Fruit fly (Drosophila melanogaster) whole organism, embryonic: ENCODE results near the gene SP555.

Experiments
- Awh ChIP-seq: fragments of 200-800 bp; sonication (Bioruptor generic); IDR thresholded peaks from 2 replicates; pipeline ENCODE4, ENCODE4 v1.3.6; 2022; ENCODE audit warnings: missing biosample characterization, missing genetic modification characterization
- Bdp1 ChIP-seq: fragments of 200-800 bp; sonication (Bioruptor generic); optimal IDR thresholded peaks from 3 replicates; lab custom pipeline; 2016; ENCODE audit warnings: missing biosample characterization, missing genetic modification characterization
- CG10209 ChIP-seq: fragments of 200-800 bp; sonication (Bioruptor generic); optimal IDR thresholded peaks from 3 replicates; lab custom pipeline; 2017; ENCODE audit warnings: missing biosample characterization, mild to moderate bottlenecking, missing genetic modification characterization, missing genetic modification reagents
- CG10267 ChIP-seq: fragments of 200-800 bp; sonication (Bioruptor generic); optimal IDR thresholded peaks from 2 replicates; lab custom pipeline; 2018; ENCODE audit warnings: missing biosample characterization, mild to moderate bottlenecking, missing genetic modification characterization, moderate library complexity
- CG10366 ChIP-seq: fragments of 200-800 bp; sonication (Bioruptor generic); IDR thresholded peaks from 2 replicates; pipeline ENCODE4 v1.3.6; 2022; ENCODE audit warnings: missing biosample characterization, missing genetic modification characterization
- CG11456 ChIP-seq: fragments of 200-800 bp; sonication (Bioruptor generic); IDR thresholded peaks from 3 replicates; pipeline ENCODE4 v1.3.6; 2022; ENCODE audit warnings: missing biosample characterization, missing genetic modification characterization
- CG11504 ChIP-seq: fragments of 200-800 bp; sonication (Bioruptor generic); optimal IDR thresholded peaks from 3 replicates; lab custom pipeline; 2019; ENCODE audit warnings: missing biosample characterization, mild to moderate bottlenecking, missing genetic modification characterization, moderate library complexity
- CG11723 ChIP-seq: fragments of 200-800 bp; sonication (Bioruptor generic); optimal IDR thresholded peaks from 2 replicates; lab custom pipeline; 2017; ENCODE audit warnings: missing biosample characterization, mild to moderate bottlenecking, missing genetic modification characterization
- CG13424 ChIP-seq: fragments of 200-800 bp; sonication (Bioruptor generic); optimal IDR thresholded peaks from 2 replicates; lab custom pipeline; 2019; ENCODE audit warnings: missing biosample characterization, mild to moderate bottlenecking, missing genetic modification characterization, moderate library complexity
- CG1602 ChIP-seq: fragments of 200-800 bp; sonication (Bioruptor generic); optimal IDR thresholded peaks from 3 replicates; lab custom pipeline; 2016; ENCODE audit warnings: missing biosample characterization, missing genetic modification characterization
- CG1647 ChIP-seq: fragments of 200-800 bp; sonication (Bioruptor generic); optimal IDR thresholded peaks from 3 replicates; lab custom pipeline; 2016; ENCODE audit warnings: missing biosample characterization, missing genetic modification characterization
- CG18619 ChIP-seq: fragments of 200-800 bp; sonication (Bioruptor generic); optimal IDR thresholded peaks from 3 replicates; lab custom pipeline; 2017; ENCODE audit warnings: missing biosample characterization, mild to moderate bottlenecking, missing genetic modification characterization
- CG30020 ChIP-seq: fragments of 200-800 bp; optimal IDR thresholded peaks from 2 replicates; lab custom pipeline; 2019; ENCODE audit warnings: missing biosample characterization, mild to moderate bottlenecking, missing genetic modification characterization, moderate library complexity
- CG3065 ChIP-seq: fragments of 200-800 bp; sonication (Bioruptor generic); optimal IDR thresholded peaks from 2 replicates; lab custom pipeline; 2016; ENCODE audit warnings: missing biosample characterization, missing genetic modification characterization
- CG31224 ChIP-seq: fragments of 200-800 bp; sonication (Bioruptor generic); IDR thresholded peaks from 2 replicates; pipeline ENCODE4 v1.3.6; 2022; ENCODE audit warnings: missing biosample characterization, missing genetic modification characterization
- CG32532 ChIP-seq: fragments of 200-800 bp; sonication (Bioruptor generic); IDR thresholded peaks from 2 replicates; pipeline ENCODE4 v1.3.6; 2022; ENCODE audit warnings: missing biosample characterization, missing genetic modification characterization
- CG6791 ChIP-seq: fragments of 200-800 bp; sonication (Bioruptor generic); IDR thresholded peaks from 3 replicates; pipeline ENCODE4 v1.3.6; 2022; ENCODE audit warnings: missing biosample characterization, missing genetic modification characterization; ENCODE audit not compliant: partially characterized antibody
- CG7928 ChIP-seq: fragments of 200-800 bp; sonication (Bioruptor generic); optimal IDR thresholded peaks from 2 replicates; lab custom pipeline; 2017; ENCODE audit warnings: missing biosample characterization, mild to moderate bottlenecking, missing genetic modification characterization
- CG8281 ChIP-seq: fragments of 200-800 bp; sonication (Bioruptor generic); optimal IDR thresholded peaks from 2 replicates; lab custom pipeline; 2018; ENCODE audit warnings: missing biosample characterization, mild to moderate bottlenecking, missing genetic modification characterization, moderate library complexity
- CG9727 ChIP-seq: fragments of 200-800 bp; sonication (Bioruptor generic); optimal IDR thresholded peaks from 3 replicates; lab custom pipeline; 2017; ENCODE audit warnings: missing biosample characterization, mild to moderate bottlenecking, missing genetic modification characterization
- Dbx ChIP-seq: fragments of 200-800 bp; sonication (Bioruptor generic); IDR thresholded peaks from 3 replicates; pipeline ENCODE4 v1.3.6; 2022; ENCODE audit warnings: missing biosample characterization, missing genetic modification characterization
- Eip74EF ChIP-seq, 2 experiments: fragments of 200-800 bp in 1 of 2; fragments of >200 bp in 1 of 2; sonication (Bioruptor generic) in 1 of 2; optimal IDR thresholded peaks; 2 replicates each; lab custom pipeline; 2017 to 2019; ENCODE audit warnings: missing biosample characterization in 2 of 2, missing genetic modification characterization in 2 of 2, mild to moderate bottlenecking in 1 of 2, moderate library complexity in 1 of 2
- Elba2 ChIP-seq: fragments of 200-800 bp; sonication (Bioruptor generic); optimal IDR thresholded peaks from 3 replicates; lab custom pipeline; 2016; ENCODE audit warnings: missing biosample characterization, missing genetic modification characterization
- Fer1 ChIP-seq: fragments of 200-800 bp; sonication (Bioruptor generic); optimal IDR thresholded peaks from 2 replicates; lab custom pipeline; 2017; ENCODE audit warnings: missing biosample characterization, mild to moderate bottlenecking, missing genetic modification characterization
- Hmr ChIP-seq: fragments of 200-800 bp; sonication (Bioruptor generic); optimal IDR thresholded peaks from 3 replicates; lab custom pipeline; 2017; ENCODE audit warnings: mild to moderate bottlenecking, missing biosample characterization, missing genetic modification reagents, missing genetic modification characterization
- MESR4 ChIP-seq: fragments of 200-800 bp; sonication (Bioruptor generic); optimal IDR thresholded peaks from 2 replicates; lab custom pipeline; 2018; ENCODE audit warnings: missing biosample characterization, mild to moderate bottlenecking, missing genetic modification characterization, moderate library complexity
- Meics ChIP-seq: fragments of 200-800 bp; sonication (Bioruptor generic); optimal IDR thresholded peaks from 2 replicates; lab custom pipeline; 2017; ENCODE audit warnings: missing biosample characterization, mild to moderate bottlenecking, missing genetic modification characterization
- NFAT ChIP-seq: fragments of 200-800 bp; sonication (Bioruptor generic); IDR thresholded peaks from 2 replicates; pipeline ENCODE4 v1.3.6; 2022; ENCODE audit warnings: missing biosample characterization, missing genetic modification characterization
- Stat92E ChIP-seq, 3 experiments: fragments of >200 bp in 2 of 3; fragments of 200-800 bp in 1 of 3; sonication (Bioruptor generic) in 1 of 3; optimal IDR thresholded peaks; 2 replicates each; lab custom pipeline; 2017 to 2019; ENCODE audit warnings: missing biosample characterization in 3 of 3, missing genetic modification characterization in 3 of 3, mild to moderate bottlenecking in 1 of 3, moderate library complexity in 1 of 3
- ara ChIP-seq: fragments of 200-800 bp; sonication (Bioruptor generic); IDR thresholded peaks from 2 replicates; pipeline ENCODE4 v1.3.6; 2022; ENCODE audit warnings: missing biosample characterization, missing genetic modification characterization
- ash1 ChIP-seq: fragments of 200-800 bp; sonication (Bioruptor generic); optimal IDR thresholded peaks from 2 replicates; lab custom pipeline; 2018; ENCODE audit warnings: missing biosample characterization, mild to moderate bottlenecking, missing genetic modification characterization
- bowl ChIP-seq: fragments of 200-800 bp; sonication (Bioruptor generic); IDR thresholded peaks from 2 replicates; pipeline ENCODE4 v1.3.6; 2022; ENCODE audit warnings: missing biosample characterization, missing genetic modification characterization
- esg ChIP-seq: fragments of 200-800 bp; sonication (Bioruptor generic); conservative IDR thresholded peaks from 2 replicates; pipeline ENCODE4 v1.3.6; 2022; ENCODE audit warnings: missing biosample characterization, missing genetic modification characterization
- hth ChIP-seq: fragments of >200 bp; optimal IDR thresholded peaks from 2 replicates; lab custom pipeline; 2017; ENCODE audit warnings: inconsistent platforms
- ind ChIP-seq: fragments of 200-800 bp; sonication (Bioruptor generic); optimal IDR thresholded peaks from 3 replicates; lab custom pipeline; 2016; ENCODE audit warnings: missing biosample characterization, missing genetic modification characterization
- kah ChIP-seq: fragments of 200-800 bp; sonication (Bioruptor generic); optimal IDR thresholded peaks from 2 replicates; lab custom pipeline; 2018; ENCODE audit warnings: missing biosample characterization, mild to moderate bottlenecking, missing genetic modification characterization
- klu ChIP-seq: fragments of 200-800 bp; sonication (Bioruptor generic); IDR thresholded peaks from 2 replicates; pipeline ENCODE4 v1.3.6; 2022; ENCODE audit warnings: missing biosample characterization, missing genetic modification characterization
- lola ChIP-seq, 3 experiments: fragments of >200 bp in 2 of 3; fragments of 200-800 bp in 1 of 3; sonication (Bioruptor generic) in 1 of 3; optimal IDR thresholded peaks; 2 replicates each; lab custom pipeline; 2017 to 2019; ENCODE audit warnings: missing biosample characterization in 3 of 3, missing genetic modification characterization in 3 of 3, mild to moderate bottlenecking in 1 of 3, moderate library complexity in 1 of 3
- org-1 ChIP-seq: fragments of 200-800 bp; sonication (Bioruptor generic); optimal IDR thresholded peaks from 2 replicates; lab custom pipeline; 2017; ENCODE audit warnings: missing biosample characterization, missing genetic modification characterization
- pita ChIP-seq: fragments of 200-800 bp; sonication (Bioruptor generic); optimal IDR thresholded peaks from 2 replicates; lab custom pipeline; 2017; ENCODE audit warnings: missing biosample characterization, mild to moderate bottlenecking, missing genetic modification characterization
- psq ChIP-seq: fragments of 200-800 bp; sonication (Bioruptor generic); optimal IDR thresholded peaks from 2 replicates; lab custom pipeline; 2017; ENCODE audit warnings: missing biosample characterization, missing genetic modification characterization
- repo ChIP-seq: fragments of 200-800 bp; sonication (Bioruptor generic); optimal IDR thresholded peaks from 2 replicates; lab custom pipeline; 2016; ENCODE audit warnings: missing biosample characterization, missing genetic modification characterization
- rib ChIP-seq: fragments of 200-800 bp; sonication (Bioruptor generic); IDR thresholded peaks from 2 replicates; pipeline ENCODE4 v1.3.6; 2022; ENCODE audit warnings: missing biosample characterization, missing genetic modification characterization
- row ChIP-seq: fragments of 200-800 bp; sonication (Bioruptor generic); IDR thresholded peaks from 3 replicates; pipeline ENCODE4 v1.3.6; 2022; ENCODE audit warnings: missing biosample characterization, missing genetic modification characterization
- run ChIP-seq: fragments of 200-800 bp; sonication (Bioruptor generic); optimal IDR thresholded peaks from 3 replicates; lab custom pipeline; 2018; ENCODE audit warnings: missing biosample characterization, mild to moderate bottlenecking, missing genetic modification characterization
- tap ChIP-seq: fragments of 200-800 bp; optimal IDR thresholded peaks from 3 replicates; lab custom pipeline; 2019; ENCODE audit warnings: missing biosample characterization, mild to moderate bottlenecking, missing genetic modification characterization, moderate library complexity
- tio ChIP-seq: fragments of 200-800 bp; sonication (Bioruptor generic); optimal IDR thresholded peaks from 2 replicates; lab custom pipeline; 2017; ENCODE audit warnings: missing biosample characterization, missing genetic modification characterization, inconsistent platforms
- tll ChIP-seq, 2 experiments: fragments of 200-800 bp in 1 of 2; fragments of >200 bp in 1 of 2; sonication (Bioruptor generic) in 1 of 2; optimal IDR thresholded peaks; 2 replicates each; lab custom pipeline; 2017 to 2019; ENCODE audit warnings: missing biosample characterization in 2 of 2, missing genetic modification characterization in 2 of 2, mild to moderate bottlenecking in 1 of 2, moderate library complexity in 1 of 2
- zf30C ChIP-seq: fragments of 200-800 bp; sonication (Bioruptor generic); optimal IDR thresholded peaks from 3 replicates; lab custom pipeline; 2018; ENCODE audit warnings: missing biosample characterization, mild to moderate bottlenecking, missing genetic modification characterization

SP555 gene

DNA sequence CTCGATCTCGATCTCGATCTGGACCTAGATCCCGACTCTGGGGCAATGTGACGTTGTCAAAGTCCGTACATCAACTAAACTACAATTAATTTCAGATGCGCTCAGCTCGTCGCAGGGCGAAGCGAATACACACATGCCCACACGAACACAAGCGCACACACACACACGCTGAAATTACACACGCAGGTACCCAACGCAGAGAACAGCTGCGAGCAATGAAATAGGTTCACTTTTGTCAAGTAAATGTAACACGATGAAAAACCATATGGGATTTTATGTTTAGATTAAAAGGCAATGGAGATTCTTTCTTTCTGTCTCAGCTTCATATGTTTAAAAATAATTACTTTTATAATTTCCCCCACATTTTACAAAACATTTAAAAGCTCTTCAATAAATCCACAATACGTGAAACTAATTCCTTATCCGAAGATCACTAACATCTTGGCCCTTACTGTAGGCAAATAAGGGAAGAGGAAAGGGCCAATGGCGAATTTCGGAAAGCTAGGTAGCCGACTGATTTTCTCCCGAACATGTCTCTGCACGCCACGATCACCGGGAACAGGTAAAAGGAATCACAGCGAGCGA is 37.1 kb upstream of the SP555 start (continued):
- TF ChIP-seq CG18619, result peak; percentile 79
- TF ChIP-seq Hmr (GFP tag; lab: Kevin White, UChicago), result peak; percentile 87
- peak; percentile 54 for TF ChIP-seq Elba2
- TF ChIP-seq lola (GFP tag; optimal IDR thresholded peaks at IDR 0.05; lab: Kevin White, UChicago), result peak in 1 of 3 experiments; percentile 94
- TF ChIP-seq repo, result peak; percentile 14
- TF ChIP-seq Bdp1 (GFP tag; lab: Kevin White, UChicago), result peak; percentile 48
- TF ChIP-seq tll (GFP tag; optimal IDR thresholded peaks at IDR 0.05; lab: Kevin White, UChicago), result peak in 1 of 2 experiments; percentile 73
- TF ChIP-seq CG1647 (GFP tag; lab: Kevin White, UChicago), result peak; percentile 61
- TF ChIP-seq hth (lab: Kevin White, UChicago), result no peak
- TF ChIP-seq CG1602, result peak; percentile 73
- TF ChIP-seq org-1 (GFP tag; lab: Kevin White, UChicago), result peak; percentile 78
- TF ChIP-seq esg (GFP tag; lab: Robert Waterston, UW), result peak; percentile 76
- peak; percentile 84 for TF ChIP-seq CG11504
- TF ChIP-seq CG11723 (GFP tag; lab: Kevin White, UChicago), result peak; percentile 63
- TF ChIP-seq tio, result peak; percentile 85
- TF ChIP-seq ind (GFP tag; lab: Kevin White, UChicago), result peak; percentile 74
- TF ChIP-seq NFAT (GFP tag; lab: Robert Waterston, UW), result peak; percentile 70
- peak; percentile 86 for TF ChIP-seq Fer1
- peak in 1 of 2 experiments; percentile 75 for TF ChIP-seq Eip74EF (GFP tag; optimal IDR thresholded peaks at IDR 0.05; lab: Kevin White, UChicago)
- TF ChIP-seq kah (GFP tag; lab: Kevin White, UChicago), result peak; percentile 60
- TF ChIP-seq Dbx (GFP tag; lab: Robert Waterston, UW), result peak; percentile 53
- TF ChIP-seq CG31224 (GFP tag; lab: Robert Waterston, UW), result peak; percentile 70
- TF ChIP-seq CG11456 (GFP tag; lab: Robert Waterston, UW), result 0 out of 3 replicates have a peak, but pooled peaks have one; percentile 64
- peak; percentile 75 for TF ChIP-seq CG10366 (GFP tag; lab: Robert Waterston, UW)
- peak; percentile 11 for TF ChIP-seq MESR4 (GFP tag; lab: Kevin White, UChicago)
- peak; percentile 83 for TF ChIP-seq CG10267 (tag; lab: Kevin White, UChicago)
- TF ChIP-seq ara (GFP tag; lab: Robert Waterston, UW), result peak; percentile 80
- TF ChIP-seq Awh (GFP tag; lab: Robert Waterston, UW), result peak; percentile 84
- TF ChIP-seq CG6791 (GFP tag; lab: Robert Waterston, UW), result peak; percentile 26; the same call in 1 of the 3 replicates
- peak; percentile 60 for TF ChIP-seq CG30020 (tag; lab: Kevin White, UChicago)
- peak; percentile 83 for TF ChIP-seq CG10209 (GFP tag; lab: Kevin White, UChicago)
- peak; percentile 45 for TF ChIP-seq CG3065 (GFP tag; lab: Kevin White, UChicago)
- peak; percentile 57 for TF ChIP-seq CG8281 (tag; lab: Kevin White, UChicago)
- TF ChIP-seq pita (GFP tag; lab: Kevin White, UChicago), result no peak
- TF ChIP-seq bowl (GFP tag; lab: Robert Waterston, UW), result peak; percentile 40; the same call in 1 of the 2 replicates
- peak; percentile 93 for TF ChIP-seq CG9727 (GFP tag; lab: Kevin White, UChicago)
- TF ChIP-seq tap (tag; lab: Kevin White, UChicago), result peak; percentile 75
- peak; percentile 90 for TF ChIP-seq row
- peak; percentile 92 for TF ChIP-seq CG13424 (tag; lab: Kevin White, UChicago)
- TF ChIP-seq klu (GFP tag; lab: Robert Waterston, UW), result peak; percentile 70; the same call in 1 of the 2 replicates
- TF ChIP-seq zf30C (GFP tag; lab: Kevin White, UChicago), result no peak
- TF ChIP-seq run, result peak; percentile 27
- peak in 1 of 3 experiments; percentile 57 for TF ChIP-seq Stat92E (GFP tag; optimal IDR thresholded peaks at IDR 0.05; lab: Kevin White, UChicago)
- TF ChIP-seq CG7928 (GFP tag; lab: Kevin White, UChicago), result peak; percentile 53
- TF ChIP-seq psq, result peak; percentile 60
- peak; percentile 82 for TF ChIP-seq Meics (GFP tag; lab: Kevin White, UChicago)
- TF ChIP-seq CG32532, result peak; percentile 84
- TF ChIP-seq ash1 (GFP tag; lab: Kevin White, UChicago), result no peak
- TF ChIP-seq rib (GFP tag; lab: Robert Waterston, UW), result peak; percentile 25; the same call in 1 of the 2 replicates
